Worm (Caenorhabditis elegans): Measurements from ENCODE around the gene scvp-1.

Gene scvp-1

ce11 chrV:10909071-10909470 lies 22.0 kb downstream of the scvp-1 start, which contains the start of gene zzz-1:
zzz-1 (minus strand) TSS chrV:10909171.
- TF ChIP-seq lin-35 (GFP tag; optimal IDR thresholded peaks at IDR 0.05) (no peak), sptf-1 (tag; optimal IDR thresholded peaks at IDR 0.05) (no peak), unc-86 (tag; optimal IDR thresholded peaks at IDR 0.05) (no peak), unc-62 (GFP tag; optimal IDR thresholded peaks at IDR 0.05) (no peak), lsy-2 (tag; optimal IDR thresholded peaks at IDR 0.05) (no peak), hlh-4 (tag; optimal IDR thresholded peaks at IDR 0.05) (no peak), irx-1 (tag; optimal IDR thresholded peaks at IDR 0.05) (no peak), aly-2 (tag; optimal IDR thresholded peaks at IDR 0.05) (no peak), ceh-63 (GFP tag; optimal IDR thresholded peaks at IDR 0.05) (no peak), ets-5 (GFP tag; IDR thresholded peaks at IDR 0.05) (no peak), swsn-7 (tag; optimal IDR thresholded peaks at IDR 0.05) (no peak), pag-3 (tag; optimal IDR thresholded peaks at IDR 0.05; ENCODE audit: borderline replicate concordance, insufficient read depth) (no peak), aha-1 (tag; optimal IDR thresholded peaks at IDR 0.05) (no peak), snu-23 (GFP tag; optimal IDR thresholded peaks at IDR 0.05) (no peak), nhr-85 (tag) (no peak)

DNA sequence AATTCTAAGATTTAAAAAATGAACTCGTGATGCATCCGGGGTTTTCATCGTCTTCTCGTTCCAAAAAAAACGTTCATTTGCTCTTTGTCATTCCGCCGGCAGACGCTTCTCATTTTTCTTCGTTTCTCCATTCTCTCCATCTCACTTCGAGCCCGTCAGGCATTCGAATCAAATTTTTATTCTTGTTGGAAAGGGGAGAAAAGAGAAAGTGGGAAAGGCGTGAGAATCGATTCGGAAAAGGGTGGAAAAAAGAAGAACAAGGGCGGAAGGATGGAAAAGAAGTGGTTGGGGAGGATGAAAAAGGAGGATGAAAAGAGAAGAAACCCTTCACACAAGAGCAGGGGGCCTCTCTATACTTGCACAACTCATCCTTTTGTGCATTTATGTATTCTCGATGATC lies 26.3 kb downstream of the scvp-1 start:
- TF ChIP-seq lsy-2 (tag; optimal IDR thresholded peaks at IDR 0.05) = peak in 1 of 2 experiments; percentile 7
- TF ChIP-seq fkh-10 (GFP tag; optimal IDR thresholded peaks at IDR 0.05) = peak; percentile 69
- TF ChIP-seq nhr-85 (tag) = no peak
- TF ChIP-seq hpl-2 (GFP tag; optimal IDR thresholded peaks at IDR 0.05) = no peak
- TF ChIP-seq elt-2 (tag; optimal IDR thresholded peaks at IDR 0.05) = no peak
- peak; percentile 61 for TF ChIP-seq blmp-1 (tag; optimal IDR thresholded peaks at IDR 0.05)
- TF ChIP-seq ztf-11 (tag; optimal IDR thresholded peaks at IDR 0.05) = no peak
- no peak for TF ChIP-seq snpc-4 (tag; optimal IDR thresholded peaks at IDR 0.05)
- peak; percentile 23 for TF ChIP-seq dsc-1 (tag; optimal IDR thresholded peaks at IDR 0.05)
- peak; percentile 82 for TF ChIP-seq lin-14 (GFP tag; optimal IDR thresholded peaks at IDR 0.05)
- no peak for TF ChIP-seq hlh-17 (GFP tag; optimal IDR thresholded peaks at IDR 0.05; ENCODE audit: borderline replicate concordance)
- TF ChIP-seq aly-2 (tag; optimal IDR thresholded peaks at IDR 0.05) = no peak
- no peak for TF ChIP-seq tlp-1 (tag; optimal IDR thresholded peaks at IDR 0.05)
- TF ChIP-seq ceh-88 (GFP tag; IDR thresholded peaks at IDR 0.05) = no peak
- no peak for TF ChIP-seq lin-35 (GFP tag; optimal IDR thresholded peaks at IDR 0.05)
- TF ChIP-seq nhr-47 (tag; optimal IDR thresholded peaks at IDR 0.05) = no peak
- TF ChIP-seq ceh-82 (tag; optimal IDR thresholded peaks at IDR 0.05) = peak in 1 of 3 experiments; percentile 32
- peak; percentile 14 for TF ChIP-seq ces-1 (GFP tag; optimal IDR thresholded peaks at IDR 0.05)
- no peak for TF ChIP-seq skn-1 (tag; optimal IDR thresholded peaks at IDR 0.05)

ce11 chrV:10903748-10904147 lies 27.3 kb downstream of the scvp-1 start, which contains the start of gene F32D8.15:
F32D8.15 (plus strand) TSS chrV:10904048.
- peak; percentile 40 for TF ChIP-seq lin-14 (GFP tag; optimal IDR thresholded peaks at IDR 0.05)
- TF ChIP-seq lin-13 (GFP tag; optimal IDR thresholded peaks at IDR 0.05) = no peak
- TF ChIP-seq pax-3 (tag; optimal IDR thresholded peaks at IDR 0.05) = no peak
- TF ChIP-seq sptf-1 (tag; optimal IDR thresholded peaks at IDR 0.05) = no peak
- TF ChIP-seq dpl-1 (GFP tag; optimal IDR thresholded peaks at IDR 0.05) = no peak
- TF ChIP-seq dsc-1 (tag; optimal IDR thresholded peaks at IDR 0.05) = peak; percentile 4
- TF ChIP-seq lsy-2 (tag; optimal IDR thresholded peaks at IDR 0.05) = no peak
- TF ChIP-seq ets-5 (GFP tag; IDR thresholded peaks at IDR 0.05) = no peak
- no peak for TF ChIP-seq nhr-20 (tag; optimal IDR thresholded peaks at IDR 0.05)
- no peak for TF ChIP-seq unc-130 (tag; optimal IDR thresholded peaks at IDR 0.05)

ce11 chrV:10902682-10903081 lies 28.4 kb downstream of the scvp-1 start, which contains the start of gene F32D8.8:
F32D8.8 (minus strand) TSS chrV:10902782.
- TF ChIP-seq lin-15B (tag; optimal IDR thresholded peaks at IDR 0.05) (no peak), ceh-82 (tag; optimal IDR thresholded peaks at IDR 0.05) (no peak), nhr-90 (tag; optimal IDR thresholded peaks at IDR 0.05; ENCODE audit: poor library complexity) (no peak)

All from whole organism, L1 larva.